Worm (Caenorhabditis elegans) whole organism, early embryonic: ENCODE data around the gene F14H3.14.

Experiments used
- B0310.2 ChIP-seq: sonication (generic microtip); optimal IDR thresholded peaks from 2 replicates; lab custom pipeline; 2016; ENCODE audit warnings: mild to moderate bottlenecking, missing genetic modification characterization, missing compliant biosample characterization
- F13C5.2 ChIP-seq: sonication (generic microtip); optimal IDR thresholded peaks from 2 replicates; lab custom pipeline; 2017; ENCODE audit warnings: mild to moderate bottlenecking, missing genetic modification characterization, inconsistent platforms, missing compliant biosample characterization
- aly-1 ChIP-seq: sonication (generic microtip); optimal IDR thresholded peaks from 2 replicates; lab custom pipeline; 2016; ENCODE audit warnings: missing genetic modification characterization, missing compliant biosample characterization
- ama-1 ChIP-seq: fragments of 150-350 bp; optimal IDR thresholded peaks from 2 replicates; lab custom pipeline; 2014
- ceh-13 ChIP-seq: fragments of 200-800 bp; sonication (Bioruptor generic); optimal IDR thresholded peaks from 2 replicates; lab custom pipeline; 2018; ENCODE audit warnings: mild to moderate bottlenecking, missing genetic modification characterization, missing compliant biosample characterization
- ceh-36 ChIP-seq: sonication (generic microtip); optimal IDR thresholded peaks from 2 replicates; lab custom pipeline; 2016; ENCODE audit warnings: missing genetic modification characterization, inconsistent platforms, missing compliant biosample characterization
- ets-7 ChIP-seq: sonication (generic microtip); optimal IDR thresholded peaks from 2 replicates; lab custom pipeline; 2016; ENCODE audit warnings: missing genotype, missing genetic modification characterization, missing compliant biosample characterization
- flt-1 ChIP-seq: fragments of 200-800 bp; sonication (Bioruptor generic); IDR thresholded peaks from 2 replicates; pipeline ENCODE4 v1.3.6; 2022; ENCODE audit warnings: missing genetic modification characterization, missing compliant biosample characterization
- hmbx-1 ChIP-seq: sonication (generic microtip); optimal IDR thresholded peaks from 2 replicates; lab custom pipeline; 2016; ENCODE audit warnings: mild to moderate bottlenecking, missing genetic modification characterization, missing compliant biosample characterization
- hmg-4 ChIP-seq: fragments of 200-800 bp; sonication (Bioruptor generic); optimal IDR thresholded peaks from 2 replicates; lab custom pipeline; 2018; ENCODE audit warnings: mild to moderate bottlenecking, missing genetic modification characterization, missing compliant biosample characterization
- hnd-1 ChIP-seq: sonication (generic microtip); optimal IDR thresholded peaks from 2 replicates; lab custom pipeline; 2016; ENCODE audit warnings: missing genetic modification characterization, missing compliant biosample characterization
- pes-1 ChIP-seq: fragments of 200-800 bp; sonication (Bioruptor generic); IDR thresholded peaks from 2 replicates; pipeline ENCODE4 v1.3.6; 2022; ENCODE audit warnings: missing genetic modification reagents, missing genetic modification characterization, missing compliant biosample characterization
- scrt-1 ChIP-seq: fragments of 200-800 bp; sonication (Bioruptor generic); IDR thresholded peaks from 2 replicates; pipeline ENCODE4 v1.3.6; 2022; ENCODE audit warnings: missing genetic modification characterization, missing compliant biosample characterization
- sea-1 ChIP-seq: fragments of 200-800 bp; sonication (Bioruptor generic); conservative IDR thresholded peaks from 2 replicates; pipeline ENCODE4 v1.3.6; 2022; ENCODE audit warnings: missing genetic modification characterization, missing compliant biosample characterization
- tbx-11 ChIP-seq: fragments of 200-800 bp; sonication (Bioruptor generic); IDR thresholded peaks from 2 replicates; pipeline ENCODE4 v1.3.6; 2022; ENCODE audit warnings: missing genetic modification characterization, missing compliant biosample characterization
- tbx-37 ChIP-seq: fragments of 200-800 bp; sonication (Bioruptor generic); conservative IDR thresholded peaks from 2 replicates; pipeline ENCODE4 v1.3.6; 2022; ENCODE audit warnings: missing genetic modification reagents, missing genetic modification characterization, missing compliant biosample characterization
- tra-4 ChIP-seq: sonication (generic microtip); optimal IDR thresholded peaks from 2 replicates; lab custom pipeline; 2017; ENCODE audit warnings: missing genetic modification characterization, missing compliant biosample characterization

The F14H3.14 gene

DNA sequence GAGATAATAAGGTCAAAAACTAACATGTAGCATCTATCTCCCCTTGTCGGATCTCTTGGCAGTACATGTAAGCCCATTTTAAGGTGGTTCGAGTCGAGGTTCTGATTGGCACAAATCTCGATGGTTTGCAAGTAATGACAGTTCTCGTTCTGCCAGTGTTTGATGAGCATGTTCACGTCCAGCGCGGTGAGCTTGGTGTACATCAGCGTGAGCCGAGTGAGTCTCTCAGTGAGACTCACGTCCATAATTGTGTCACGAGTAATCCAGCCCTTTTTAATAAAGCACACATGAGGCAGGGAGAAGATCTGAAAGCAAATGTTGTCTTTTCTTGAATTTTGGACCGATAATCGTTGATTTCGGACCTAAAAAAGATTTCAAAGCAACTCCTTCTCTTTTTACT, 29.9 kb downstream of the F14H3.14 start, which contains the start of gene T10C6.16:
Gene T10C6.16 (minus strand): TSS at position 245 of the 400 bp plus-strand sequence.
- TF ChIP-seq hnd-1 (no peak), ama-1 (no peak), ceh-13 (no peak), F13C5.2 (tag; lab: Kevin White, UChicago) (no peak), scrt-1 (GFP tag; lab: Robert Waterston, UW) (no peak), flt-1 (GFP tag; lab: Robert Waterston, UW) (no peak)

DNA sequence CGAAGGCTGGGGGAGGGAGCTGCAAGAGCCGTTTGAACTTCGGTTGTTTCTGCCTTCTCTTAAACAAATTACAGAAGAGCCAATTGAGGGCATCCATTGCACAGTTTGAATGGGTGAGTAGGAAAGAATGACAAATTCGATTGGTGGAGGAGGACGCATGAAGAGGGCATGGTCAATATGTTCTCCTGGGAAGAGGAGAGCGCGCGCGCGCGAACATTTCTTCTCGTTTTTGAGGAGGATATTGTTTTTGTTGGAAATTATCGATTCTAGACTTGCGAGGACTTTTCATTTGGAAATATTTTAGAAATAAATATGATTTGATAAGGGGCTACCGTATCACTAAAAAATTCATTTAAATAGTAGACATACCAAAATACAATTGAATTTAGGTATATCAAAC, 31.1 kb downstream of the F14H3.14 start, which contains the start of gene T10C6.7:
Gene T10C6.7 (minus strand): TSS at position 143 of the 400 bp plus-strand sequence.
- TF ChIP-seq tbx-11 (GFP tag; lab: Robert Waterston, UW) (no peak), flt-1 (GFP tag; lab: Robert Waterston, UW) (no peak), hnd-1 (no peak), hmbx-1 (tag; lab: Kevin White, UChicago) (no peak), pes-1 (GFP tag; lab: Robert Waterston, UW) (no peak), sea-1 (GFP tag; lab: Robert Waterston, UW) (no peak), tra-4 (tag; lab: Kevin White, UChicago) (no peak), tbx-37 (no peak), B0310.2 (tag; lab: Kevin White, UChicago) (no peak), F13C5.2 (tag; lab: Kevin White, UChicago) (no peak), ceh-36 (no peak), hmg-4 (GFP tag; lab: Kevin White, UChicago) (no peak), scrt-1 (GFP tag; lab: Robert Waterston, UW) (no peak)

DNA sequence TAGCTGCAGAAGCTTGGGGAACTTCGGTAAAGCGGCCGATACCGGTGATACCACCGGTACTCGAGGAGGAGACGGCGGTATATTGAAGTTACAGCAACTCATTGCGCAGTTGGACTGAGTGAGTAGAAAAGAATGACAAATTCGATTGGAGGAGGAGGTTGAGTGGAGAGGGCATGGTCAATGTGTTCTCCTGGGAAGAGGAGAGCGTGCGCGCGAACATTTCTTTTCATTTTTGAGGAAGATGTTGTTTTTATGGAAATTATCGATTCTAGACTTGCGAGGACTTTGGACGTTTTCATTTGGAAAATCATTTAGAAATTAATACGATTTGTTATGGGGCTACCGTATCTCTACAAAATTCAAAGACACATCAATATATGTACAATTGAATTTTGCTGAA, 33.5 kb downstream of the F14H3.14 start:
- TF ChIP-seq ceh-36 = no peak
- TF ChIP-seq scrt-1 (GFP tag; lab: Robert Waterston, UW) = no peak
- no peak for TF ChIP-seq flt-1 (GFP tag; lab: Robert Waterston, UW)
- no peak for TF ChIP-seq sea-1 (GFP tag; lab: Robert Waterston, UW)
- TF ChIP-seq ets-7 = no peak
- no peak for TF ChIP-seq ceh-13
- no peak for TF ChIP-seq hnd-1
- no peak for TF ChIP-seq B0310.2 (tag; lab: Kevin White, UChicago)
- TF ChIP-seq hmbx-1 (tag; lab: Kevin White, UChicago) = no peak
- no peak for TF ChIP-seq hmg-4 (GFP tag; lab: Kevin White, UChicago)
- TF ChIP-seq ama-1 = no peak
- no peak for TF ChIP-seq pes-1 (GFP tag; lab: Robert Waterston, UW)
- no peak for TF ChIP-seq tbx-11 (GFP tag; lab: Robert Waterston, UW)
- no peak for TF ChIP-seq F13C5.2 (tag; lab: Kevin White, UChicago)
- no peak for TF ChIP-seq aly-1 (tag; lab: Kevin White, UChicago)
- no peak for TF ChIP-seq tra-4 (tag; lab: Kevin White, UChicago)
- TF ChIP-seq tbx-37 = no peak

DNA sequence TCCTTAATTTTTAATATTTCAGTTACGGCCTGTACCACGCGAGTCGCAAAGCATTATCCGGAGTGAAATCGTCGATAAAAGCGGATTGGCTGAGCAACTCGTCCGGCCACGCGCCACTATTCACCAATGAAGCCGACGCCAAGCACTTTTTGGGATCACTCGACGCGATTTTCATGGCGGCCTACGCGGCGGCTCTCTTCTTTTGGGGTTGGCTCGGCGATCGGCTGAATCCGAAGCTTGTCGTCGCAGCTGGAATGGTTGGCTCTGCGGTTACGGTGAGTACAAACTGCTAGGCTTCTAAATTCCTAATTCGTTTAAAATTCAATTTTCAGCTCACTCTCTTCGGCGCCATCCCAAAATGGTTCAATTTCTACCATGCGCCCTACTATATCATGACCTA, 37.8 kb downstream of the F14H3.14 start:
- TF ChIP-seq hnd-1 (no peak), B0310.2 (tag; lab: Kevin White, UChicago) (no peak), flt-1 (GFP tag; lab: Robert Waterston, UW) (no peak), ceh-13 (no peak), pes-1 (GFP tag; lab: Robert Waterston, UW) (no peak), ets-7 (no peak), hmbx-1 (tag; lab: Kevin White, UChicago) (no peak), hmg-4 (GFP tag; lab: Kevin White, UChicago) (no peak), F13C5.2 (tag; lab: Kevin White, UChicago) (no peak), ceh-36 (no peak), sea-1 (GFP tag; lab: Robert Waterston, UW) (no peak), scrt-1 (GFP tag; lab: Robert Waterston, UW) (no peak), tbx-11 (GFP tag; lab: Robert Waterston, UW) (no peak), ama-1 (no peak), tra-4 (tag; lab: Kevin White, UChicago) (no peak), aly-1 (tag; lab: Kevin White, UChicago) (no peak), tbx-37 (no peak)

DNA sequence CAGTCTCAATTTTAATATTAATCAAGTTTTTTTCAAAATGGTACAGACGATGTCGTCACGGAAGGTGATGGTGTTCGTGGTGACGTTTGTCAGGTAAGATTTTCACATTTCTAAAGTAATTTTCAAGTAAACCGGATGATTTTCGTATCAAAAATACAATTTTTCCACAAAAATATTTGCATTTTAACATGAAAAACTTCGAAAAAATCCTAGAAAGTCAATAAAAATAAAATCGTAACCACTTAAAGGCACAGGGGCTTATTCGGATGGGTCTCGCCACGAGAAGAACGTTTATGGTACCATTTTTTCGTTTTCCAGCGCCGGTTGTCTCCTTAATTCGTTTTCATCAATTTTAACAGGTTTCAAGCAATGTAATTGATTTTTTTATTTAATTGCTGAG, 38.4 kb downstream of the F14H3.14 start, which contains the start of gene T10C6.6:
Gene T10C6.6 (plus strand): TSS at position 27 of the 400 bp plus-strand sequence.
- TF ChIP-seq B0310.2 (tag; lab: Kevin White, UChicago) (no peak), hmg-4 (GFP tag; lab: Kevin White, UChicago) (no peak), pes-1 (GFP tag; lab: Robert Waterston, UW) (no peak), ama-1 (no peak), ceh-36 (no peak), hmbx-1 (tag; lab: Kevin White, UChicago) (no peak), ceh-13 (no peak), hnd-1 (no peak), tbx-37 (no peak), aly-1 (tag; lab: Kevin White, UChicago) (no peak), F13C5.2 (tag; lab: Kevin White, UChicago) (no peak), ets-7 (no peak), tbx-11 (GFP tag; lab: Robert Waterston, UW) (no peak)

DNA sequence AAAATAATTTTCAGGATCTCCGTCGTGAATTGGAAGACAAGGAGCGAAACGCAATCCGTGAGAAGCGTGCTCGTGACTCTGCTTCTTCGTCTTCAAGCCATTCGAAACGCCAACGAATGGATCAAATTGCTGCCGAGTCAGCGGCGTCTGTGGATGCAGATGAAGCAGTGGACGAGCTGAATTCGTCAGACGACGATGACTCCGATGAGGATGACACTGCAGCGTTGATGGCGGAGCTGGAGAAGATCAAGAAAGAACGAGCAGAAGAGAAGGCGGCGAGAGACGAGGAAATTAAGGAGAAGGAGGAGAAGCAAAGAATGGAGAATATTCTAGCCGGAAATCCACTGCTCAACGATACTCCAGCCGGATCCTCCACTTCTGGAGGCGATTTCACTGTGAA, 39.1 kb downstream of the F14H3.14 start:
- TF ChIP-seq ceh-36 (no peak), B0310.2 (tag; lab: Kevin White, UChicago) (no peak), hmg-4 (GFP tag; lab: Kevin White, UChicago) (no peak)

DNA sequence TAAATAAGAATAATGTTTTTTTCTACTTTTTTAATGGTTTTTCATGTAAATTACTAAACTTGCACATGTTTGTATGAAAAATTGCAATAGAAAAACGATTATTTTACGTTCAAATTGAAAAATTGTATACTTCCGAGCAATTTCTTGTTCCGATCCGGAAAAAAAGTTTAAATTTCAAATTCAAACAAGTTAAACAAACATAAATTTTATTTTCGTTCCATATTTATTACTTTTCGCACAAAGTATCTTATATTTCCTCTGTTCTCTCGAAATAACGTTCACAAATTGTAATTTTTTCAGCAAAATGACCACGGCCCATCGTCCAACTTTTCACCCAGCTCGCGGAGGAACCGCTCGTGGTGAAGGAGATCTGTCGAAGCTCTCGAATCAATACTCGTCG, 39.6 kb downstream of the F14H3.14 start, which contains the start of gene cwc-15:
Gene cwc-15 (plus strand): TSS at position 301 of the 400 bp plus-strand sequence.
- TF ChIP-seq ceh-13 (no peak), sea-1 (GFP tag; lab: Robert Waterston, UW) (no peak), flt-1 (GFP tag; lab: Robert Waterston, UW) (no peak), tra-4 (tag; lab: Kevin White, UChicago) (no peak), hmbx-1 (tag; lab: Kevin White, UChicago) (no peak), tbx-37 (no peak), pes-1 (GFP tag; lab: Robert Waterston, UW) (no peak), B0310.2 (tag; lab: Kevin White, UChicago) (no peak), ama-1 (no peak), tbx-11 (GFP tag; lab: Robert Waterston, UW) (no peak), F13C5.2 (tag; lab: Kevin White, UChicago) (no peak), aly-1 (tag; lab: Kevin White, UChicago) (no peak), ets-7 (no peak), hnd-1 (no peak), ceh-36 (no peak), hmg-4 (GFP tag; lab: Kevin White, UChicago) (no peak), scrt-1 (GFP tag; lab: Robert Waterston, UW) (no peak)
